Fruit fly (Drosophila melanogaster) whole organism, embryonic: ENCODE measurements around the gene scaf6.
A peak's percentile ranks its signal among the peaks of the same experiment; 100 is the strongest.

ENCODE experiments used
- Antp ChIP-seq: fragments of 200-800 bp; sonication (Bioruptor generic); optimal IDR thresholded peaks from 3 replicates; lab custom pipeline; 2016; ENCODE audit warnings: missing biosample characterization, missing genetic modification characterization
- BEAF-32 ChIP-seq: fragments of 200-800 bp; sonication (Bioruptor generic); optimal IDR thresholded peaks from 3 replicates; lab custom pipeline; 2017; ENCODE audit warnings: missing biosample characterization, missing genetic modification characterization, mild to moderate bottlenecking, moderate library complexity, missing genetic modification reagents
- Bgb ChIP-seq: fragments of 200-800 bp; sonication (Bioruptor generic); IDR thresholded peaks from 2 replicates; pipeline ENCODE4 v1.3.6; 2022; ENCODE audit warnings: missing biosample characterization, missing genetic modification characterization; ENCODE audit not compliant: partially characterized antibody
- Blimp-1 ChIP-seq: fragments of 200-800 bp; sonication (Bioruptor generic); optimal IDR thresholded peaks from 3 replicates; lab custom pipeline; 2018; ENCODE audit warnings: missing biosample characterization, missing genetic modification characterization, mild to moderate bottlenecking, moderate library complexity, missing genetic modification reagents
- CG10147 ChIP-seq: fragments of 200-800 bp; sonication (Bioruptor generic); optimal IDR thresholded peaks from 2 replicates; lab custom pipeline; 2019; ENCODE audit warnings: missing biosample characterization, mild to moderate bottlenecking, missing genetic modification characterization, moderate library complexity
- CG10274 ChIP-seq: fragments of 200-800 bp; sonication (Bioruptor generic); optimal IDR thresholded peaks from 3 replicates; lab custom pipeline; 2017; ENCODE audit warnings: missing biosample characterization, mild to moderate bottlenecking, missing genetic modification characterization
- CG10979 ChIP-seq: fragments of 200-800 bp; sonication (Bioruptor generic); optimal IDR thresholded peaks from 2 replicates; lab custom pipeline; 2018; ENCODE audit warnings: missing biosample characterization, mild to moderate bottlenecking, missing genetic modification characterization, moderate library complexity
- CG11093 ChIP-seq: fragments of 200-800 bp; sonication (Bioruptor generic); IDR thresholded peaks from 3 replicates; pipeline ENCODE4 v1.3.6; 2022; ENCODE audit warnings: missing biosample characterization, missing genetic modification characterization
- CG11560 ChIP-seq: fragments of 200-800 bp; sonication (Bioruptor generic); IDR thresholded peaks from 3 replicates; pipeline ENCODE4 v1.3.6; 2022; ENCODE audit warnings: missing biosample characterization, missing genetic modification characterization
- CG12391 ChIP-seq: fragments of 200-800 bp; sonication (Bioruptor generic); optimal IDR thresholded peaks from 3 replicates; lab custom pipeline; 2018; ENCODE audit warnings: missing biosample characterization, mild to moderate bottlenecking, missing genetic modification characterization, moderate library complexity
- CG14860 ChIP-seq: fragments of 200-800 bp; sonication (Bioruptor generic); IDR thresholded peaks from 3 replicates; pipeline ENCODE4 v1.3.6; 2022; ENCODE audit warnings: missing biosample characterization, missing genetic modification characterization; ENCODE audit not compliant: partially characterized antibody
- CG1529 ChIP-seq: fragments of 200-800 bp; sonication (Bioruptor generic); optimal IDR thresholded peaks from 3 replicates; lab custom pipeline; 2018; ENCODE audit warnings: missing biosample characterization, missing genetic modification characterization
- CG1647 ChIP-seq: fragments of 200-800 bp; sonication (Bioruptor generic); optimal IDR thresholded peaks from 3 replicates; lab custom pipeline; 2016; ENCODE audit warnings: missing biosample characterization, missing genetic modification characterization
- CG32772 ChIP-seq: fragments of 200-800 bp; sonication (Bioruptor generic); IDR thresholded peaks from 2 replicates; pipeline ENCODE4 v1.3.6; 2022; ENCODE audit warnings: missing biosample characterization, missing genetic modification characterization
- CG3726 ChIP-seq: fragments of 200-800 bp; sonication (Bioruptor generic); IDR thresholded peaks from 3 replicates; pipeline ENCODE4, ENCODE4 v1.3.6; 2022; ENCODE audit warnings: missing biosample characterization, missing genetic modification characterization
- CG3838 ChIP-seq: fragments of 200-800 bp; sonication (Bioruptor generic); optimal IDR thresholded peaks from 3 replicates; lab custom pipeline; 2016; ENCODE audit warnings: missing biosample characterization, missing genetic modification characterization
- CG6175 ChIP-seq: fragments of 200-800 bp; sonication (Bioruptor generic); IDR thresholded peaks from 3 replicates; pipeline ENCODE4 v1.3.6; 2022; ENCODE audit warnings: missing biosample characterization, missing genetic modification characterization
- CG6854 ChIP-seq: fragments of 200-800 bp; sonication (Bioruptor generic); optimal IDR thresholded peaks from 3 replicates; lab custom pipeline; 2017; ENCODE audit warnings: missing biosample characterization, mild to moderate bottlenecking, missing genetic modification characterization
- CG8924 ChIP-seq: fragments of 200-800 bp; optimal IDR thresholded peaks from 3 replicates; lab custom pipeline; 2019; ENCODE audit warnings: missing biosample characterization, mild to moderate bottlenecking, missing genetic modification characterization, moderate library complexity
- CG9932 ChIP-seq: fragments of 200-800 bp; sonication (Bioruptor generic); IDR thresholded peaks from 2 replicates; pipeline ENCODE4 v1.3.6; 2022; ENCODE audit warnings: missing biosample characterization, missing genetic modification characterization
- CHES-1-like ChIP-seq: fragments of 200-800 bp; sonication (Bioruptor generic); optimal IDR thresholded peaks from 2 replicates; lab custom pipeline; 2016; ENCODE audit warnings: missing biosample characterization, missing genetic modification characterization
- D ChIP-seq, 2 experiments: fragments of 200-800 bp in 1 of 2; fragments of >200 bp in 1 of 2; sonication (Bioruptor generic) in 1 of 2; optimal IDR thresholded peaks; 2 replicates in 1 of 2; 3 replicates in 1 of 2; lab custom pipeline; 2017; ENCODE audit warnings: mild to moderate bottlenecking in 1 of 2, missing biosample characterization in 1 of 2, missing genetic modification characterization in 1 of 2, missing genetic modification reagents in 1 of 2
- Eip74EF ChIP-seq, 2 experiments: fragments of 200-800 bp in 1 of 2; fragments of >200 bp in 1 of 2; sonication (Bioruptor generic) in 1 of 2; optimal IDR thresholded peaks; 2 replicates each; lab custom pipeline; 2017 to 2019; ENCODE audit warnings: missing biosample characterization in 2 of 2, missing genetic modification characterization in 2 of 2, mild to moderate bottlenecking in 1 of 2, moderate library complexity in 1 of 2
- Ets65A ChIP-seq: fragments of 200-800 bp; sonication (Bioruptor generic); peaks from one replicate; lab custom pipeline; 2016; ENCODE audit warnings: missing biosample characterization, missing genetic modification characterization
- Fer2 ChIP-seq: fragments of 200-800 bp; sonication (Bioruptor generic); optimal IDR thresholded peaks from 2 replicates; lab custom pipeline; 2018; ENCODE audit warnings: missing biosample characterization, mild to moderate bottlenecking, missing genetic modification characterization, moderate library complexity
- MTF-1 ChIP-seq: fragments of 200-800 bp; sonication (Bioruptor generic); optimal IDR thresholded peaks from 2 replicates; lab custom pipeline; 2018; ENCODE audit warnings: missing biosample characterization, mild to moderate bottlenecking, missing genetic modification characterization, borderline replicate concordance
- NC2β ChIP-seq: fragments of 200-800 bp; sonication (Bioruptor generic); optimal IDR thresholded peaks from 2 replicates; lab custom pipeline; 2016; ENCODE audit warnings: missing biosample characterization, missing genetic modification characterization
- Poxn ChIP-seq: fragments of 200-800 bp; sonication (Bioruptor generic); IDR thresholded peaks from 2 replicates; pipeline ENCODE4 v1.3.6; 2022; ENCODE audit warnings: missing biosample characterization, missing genetic modification characterization
- Sry-δ ChIP-seq: fragments of 200-800 bp; sonication (Bioruptor generic); optimal IDR thresholded peaks from 2 replicates; lab custom pipeline; 2016; ENCODE audit warnings: missing biosample characterization, missing genetic modification characterization
- Xrp1 ChIP-seq: fragments of 200-800 bp; sonication (Bioruptor generic); IDR thresholded peaks from 2 replicates; pipeline ENCODE4 v1.3.6; 2022; ENCODE audit warnings: missing biosample characterization, missing genetic modification characterization
- YL-1 ChIP-seq: fragments of 200-800 bp; sonication (Bioruptor generic); optimal IDR thresholded peaks from 3 replicates; lab custom pipeline; 2017; ENCODE audit warnings: missing biosample characterization, mild to moderate bottlenecking, missing genetic modification characterization
- amos ChIP-seq: fragments of 200-800 bp; sonication (Bioruptor generic); IDR thresholded peaks from 2 replicates; pipeline ENCODE4 v1.3.6; 2022; ENCODE audit warnings: missing biosample characterization, missing genetic modification characterization; ENCODE audit not compliant: partially characterized antibody
- az2 ChIP-seq: fragments of 200-800 bp; sonication (Bioruptor generic); optimal IDR thresholded peaks from 3 replicates; lab custom pipeline; 2016; ENCODE audit warnings: missing biosample characterization, missing genetic modification characterization
- danr ChIP-seq: fragments of 200-800 bp; sonication (Bioruptor generic); IDR thresholded peaks from 2 replicates; pipeline ENCODE4 v1.3.6; 2022; ENCODE audit warnings: missing biosample characterization, missing genetic modification characterization
- dati ChIP-seq: fragments of 200-800 bp; sonication (Bioruptor generic); IDR thresholded peaks from 2 replicates; pipeline ENCODE4 v1.3.6; 2022; ENCODE audit warnings: missing biosample characterization, missing genetic modification characterization
- dmrt99B ChIP-seq: fragments of 200-800 bp; sonication (Bioruptor generic); optimal IDR thresholded peaks from 2 replicates; lab custom pipeline; 2018; ENCODE audit warnings: missing biosample characterization, mild to moderate bottlenecking, missing genetic modification characterization, moderate library complexity
- ewg ChIP-seq: fragments of 200-800 bp; sonication (Bioruptor generic); optimal IDR thresholded peaks from 3 replicates; lab custom pipeline; 2017; ENCODE audit warnings: mild to moderate bottlenecking, missing biosample characterization, missing genetic modification reagents, missing genetic modification characterization
- exex ChIP-seq: fragments of 200-800 bp; sonication (Bioruptor generic); optimal IDR thresholded peaks from 4 replicates; lab custom pipeline; 2018; ENCODE audit warnings: missing biosample characterization, mild to moderate bottlenecking, missing genetic modification characterization, moderate library complexity
- eyg ChIP-seq: fragments of 200-800 bp; sonication (Bioruptor generic); optimal IDR thresholded peaks from 3 replicates; lab custom pipeline; 2016; ENCODE audit warnings: missing biosample characterization, missing genetic modification characterization
- gce ChIP-seq: fragments of 200-800 bp; sonication (Bioruptor generic); IDR thresholded peaks from 3 replicates; pipeline ENCODE4 v1.3.6; 2022; ENCODE audit warnings: missing biosample characterization, missing genetic modification characterization
- lab ChIP-seq: fragments of 200-800 bp; sonication (Bioruptor generic); optimal IDR thresholded peaks from 3 replicates; lab custom pipeline; 2017; ENCODE audit warnings: missing biosample characterization, missing genetic modification characterization, mild to moderate bottlenecking, moderate library complexity, missing genetic modification reagents
- odd ChIP-seq: fragments of 200-800 bp; sonication (Bioruptor generic); optimal IDR thresholded peaks from 2 replicates; lab custom pipeline; 2017; ENCODE audit warnings: missing biosample characterization, mild to moderate bottlenecking, missing genetic modification characterization
- peb ChIP-seq: fragments of 200-800 bp; sonication (Bioruptor generic); IDR thresholded peaks from 2 replicates; pipeline ENCODE4 v1.3.6; 2022; ENCODE audit warnings: missing biosample characterization, missing genetic modification characterization
- psq ChIP-seq: fragments of 200-800 bp; sonication (Bioruptor generic); optimal IDR thresholded peaks from 2 replicates; lab custom pipeline; 2017; ENCODE audit warnings: missing biosample characterization, missing genetic modification characterization
- ro ChIP-seq: fragments of 200-800 bp; sonication (Bioruptor generic); IDR thresholded peaks from 2 replicates; pipeline ENCODE4 v1.3.6; 2022; ENCODE audit warnings: missing biosample characterization, missing genetic modification characterization
- slbo ChIP-seq: fragments of 200-800 bp; sonication (Bioruptor generic); IDR thresholded peaks from 2 replicates; pipeline ENCODE4 v1.3.6; 2022; ENCODE audit warnings: missing biosample characterization, missing genetic modification characterization
- stc ChIP-seq: fragments of 200-800 bp; sonication (Bioruptor generic); IDR thresholded peaks from 2 replicates; pipeline ENCODE4 v1.3.6; 2022; ENCODE audit warnings: missing biosample characterization, missing genetic modification characterization
- twi ChIP-seq: fragments of 200-800 bp; optimal IDR thresholded peaks from 2 replicates; lab custom pipeline; 2019; ENCODE audit warnings: missing biosample characterization, mild to moderate bottlenecking, missing genetic modification characterization, moderate library complexity
- wdn ChIP-seq: fragments of 200-800 bp; sonication (Bioruptor generic); IDR thresholded peaks from 2 replicates; pipeline ENCODE4 v1.3.6; 2022; ENCODE audit warnings: missing biosample characterization, missing genetic modification characterization
- wor ChIP-seq: fragments of 200-800 bp; sonication (Bioruptor generic); IDR thresholded peaks from 2 replicates; pipeline ENCODE4 v1.3.6; 2022; ENCODE audit warnings: missing biosample characterization, missing genetic modification characterization
- yki ChIP-seq: fragments of >200 bp; optimal IDR thresholded peaks from 3 replicates; lab custom pipeline; 2018

The scaf6 gene

dm6 chr3L:16989169-16989568, 53.2 kb downstream of the scaf6 start (continued):
- peak; percentile 45 for TF ChIP-seq odd
- TF ChIP-seq ewg (GFP tag; lab: Kevin White, UChicago) = no peak
- TF ChIP-seq Xrp1 = peak; percentile 51; the same call in 1 of the 2 replicates
- no peak for TF ChIP-seq stc (GFP tag; lab: Robert Waterston, UW)
- TF ChIP-seq Fer2 (tag; lab: Kevin White, UChicago) = no peak
- no peak for TF ChIP-seq az2
- no peak for TF ChIP-seq CG11093 (GFP tag; lab: Robert Waterston, UW)
- no peak for TF ChIP-seq Bgb (GFP tag; lab: Robert Waterston, UW)
- TF ChIP-seq eyg (GFP tag; lab: Kevin White, UChicago) = no peak
- TF ChIP-seq CG1647 (GFP tag; lab: Kevin White, UChicago) = no peak
- TF ChIP-seq psq (GFP tag; lab: Kevin White, UChicago) = no peak
- no peak for TF ChIP-seq CG10274 (GFP tag; lab: Kevin White, UChicago)
- TF ChIP-seq dati (GFP tag; lab: Robert Waterston, UW) = no peak
- no peak for TF ChIP-seq CG11560 (tag; lab: Robert Waterston, UW)
- TF ChIP-seq twi (tag; lab: Kevin White, UChicago) = no peak
- TF ChIP-seq CG14860 = no peak
- TF ChIP-seq CHES-1-like (GFP tag; lab: Kevin White, UChicago) = no peak
- TF ChIP-seq ro (GFP tag; lab: Robert Waterston, UW) = no peak
- TF ChIP-seq wdn (GFP tag; lab: Robert Waterston, UW) = no peak
- TF ChIP-seq CG9932 (GFP tag; lab: Robert Waterston, UW) = peak; percentile 37; the same call in 1 of the 2 replicates
- peak; percentile 62 for TF ChIP-seq lab
- no peak for TF ChIP-seq peb (GFP tag; lab: Robert Waterston, UW)
- no peak for TF ChIP-seq CG1529 (GFP tag; lab: Kevin White, UChicago)
- no peak for TF ChIP-seq YL-1 (GFP tag; lab: Kevin White, UChicago)
- no peak for TF ChIP-seq Ets65A (GFP tag; lab: Kevin White, UChicago)
- no peak for TF ChIP-seq yki (lab: Kevin White, UChicago)
- TF ChIP-seq gce (GFP tag; lab: Robert Waterston, UW) = no peak
- TF ChIP-seq CG8924 = no peak
- no peak for TF ChIP-seq CG32772 (GFP tag; lab: Robert Waterston, UW)
- TF ChIP-seq NC2β (GFP tag; lab: Kevin White, UChicago) = no peak
- TF ChIP-seq dmrt99B (tag; lab: Kevin White, UChicago) = peak; percentile 62
- 0 out of 2 replicates have a peak, but pooled peaks have one; percentile 18 for TF ChIP-seq wor (GFP tag; lab: Robert Waterston, UW)
- no peak for TF ChIP-seq CG6175
- no peak for TF ChIP-seq MTF-1 (GFP tag; lab: Kevin White, UChicago)
- TF ChIP-seq CG3726 (GFP tag; lab: Robert Waterston, UW) = no peak
- peak; percentile 43 for TF ChIP-seq CG10147 (GFP tag; lab: Kevin White, UChicago)
- TF ChIP-seq danr (GFP tag; lab: Robert Waterston, UW) = no peak
- no peak for TF ChIP-seq Eip74EF (GFP tag; optimal IDR thresholded peaks at IDR 0.05; lab: Kevin White, UChicago)
- no peak for TF ChIP-seq D (optimal IDR thresholded peaks at IDR 0.05; lab: Kevin White, UChicago)
- no peak for TF ChIP-seq D (GFP tag; optimal IDR thresholded peaks at IDR 0.05; lab: Kevin White, UChicago)
- TF ChIP-seq exex = no peak
- no peak for TF ChIP-seq amos (GFP tag; lab: Robert Waterston, UW)
- TF ChIP-seq CG12391 (tag; lab: Kevin White, UChicago) = no peak
- TF ChIP-seq Poxn (GFP tag; lab: Robert Waterston, UW) = no peak
- TF ChIP-seq slbo (GFP tag; lab: Robert Waterston, UW) = peak; percentile 45; the same call in 1 of the 2 replicates
- peak; percentile 27 for TF ChIP-seq Blimp-1
- TF ChIP-seq Antp (GFP tag; lab: Kevin White, UChicago) = no peak
- TF ChIP-seq Sry-δ (GFP tag; lab: Kevin White, UChicago) = no peak
- no peak for TF ChIP-seq CG3838 (GFP tag; lab: Kevin White, UChicago)
- TF ChIP-seq BEAF-32 (GFP tag; lab: Kevin White, UChicago) = no peak
- peak; percentile 27 for TF ChIP-seq CG10979 (tag; lab: Kevin White, UChicago)
- no peak for TF ChIP-seq CG6854 (GFP tag; lab: Kevin White, UChicago)
